Worm (Caenorhabditis elegans) whole organism, L1 larva: ENCODE data around the gene unc-80.
A peak's percentile ranks its signal among the peaks of the same experiment; 100 is the strongest.

Experiments used
- C04F5.9 ChIP-seq: sonication (generic microtip); optimal IDR thresholded peaks from 2 replicates; lab custom pipeline; 2016; ENCODE audit warnings: missing genetic modification characterization, missing compliant biosample characterization
- C34B4.2 ChIP-seq: sonication (generic microtip); optimal IDR thresholded peaks from 2 replicates; lab custom pipeline; 2017; ENCODE audit warnings: mild to moderate bottlenecking, missing genetic modification characterization, missing compliant biosample characterization
- F16B12.6 ChIP-seq: fragments of 150-350 bp; optimal IDR thresholded peaks from 2 replicates; lab custom pipeline; 2014; ENCODE audit warnings: missing biosample characterization, missing genetic modification characterization
- Y116A8C.19 ChIP-seq: sonication (generic microtip); optimal IDR thresholded peaks from 2 replicates; lab custom pipeline; 2016; ENCODE audit warnings: missing compliant biosample characterization, missing genetic modification characterization, borderline replicate concordance
- aha-1 ChIP-seq: fragments of 150-350 bp; optimal IDR thresholded peaks from 2 replicates; lab custom pipeline; 2014; ENCODE audit warnings: missing biosample characterization, missing genetic modification characterization
- aly-2 ChIP-seq: fragments of 150-350 bp; optimal IDR thresholded peaks from 2 replicates; lab custom pipeline; 2014; ENCODE audit warnings: missing biosample characterization, missing genetic modification characterization
- dpl-1 ChIP-seq, 3 experiments: fragments of 150-350 bp in 2 of 3; sonication (generic microtip) in 1 of 3; optimal IDR thresholded peaks; 2 replicates each; lab custom pipeline; 2014 to 2017; ENCODE audit warnings: missing biosample characterization in 3 of 3, missing genetic modification characterization in 3 of 3, missing genetic modification reagents in 3 of 3
- dsc-1 ChIP-seq: sonication (generic microtip); optimal IDR thresholded peaks from 2 replicates; lab custom pipeline; 2016; ENCODE audit warnings: mild to moderate bottlenecking, missing genetic modification characterization, missing compliant biosample characterization
- efl-1 ChIP-seq, 4 experiments: fragments of 150-350 bp; optimal IDR thresholded peaks in 3 of 4; peaks in 1 of 4; 1 replicate in 1 of 4; 2 replicates in 3 of 4; lab custom pipeline; 2014; ENCODE audit warnings: missing biosample characterization in 2 of 4, missing genetic modification characterization in 2 of 4, missing genetic modification reagents in 2 of 4
- efl-3 ChIP-seq: fragments of 200-800 bp; sonication (Bioruptor generic); optimal IDR thresholded peaks from 2 replicates; lab custom pipeline; 2018; ENCODE audit warnings: mild to moderate bottlenecking, missing genetic modification characterization, missing compliant biosample characterization
- egl-27 ChIP-seq, 2 experiments: fragments of 150-350 bp in 1 of 2; sonication (generic microtip); optimal IDR thresholded peaks; 3 replicates each; lab custom pipeline; 2017 to 2018; ENCODE audit warnings: missing biosample characterization in 2 of 2, missing genetic modification characterization in 2 of 2, missing genetic modification reagents in 2 of 2
- elt-2 ChIP-seq: sonication (generic microtip); optimal IDR thresholded peaks from 2 replicates; lab custom pipeline; 2016; ENCODE audit warnings: missing genetic modification characterization, mild to moderate bottlenecking, inconsistent platforms, missing compliant biosample characterization, missing genetic modification reagents
- elt-3 ChIP-seq, 6 experiments: fragments of 150-350 bp in 1 of 6; sonication (generic microtip); optimal IDR thresholded peaks; 2 replicates each; lab custom pipeline; 2017 to 2018; ENCODE audit warnings: missing biosample characterization in 6 of 6, missing genetic modification characterization in 6 of 6, inconsistent platforms in 1 of 6
- ets-5 ChIP-seq: fragments of 200-800 bp; sonication (Bioruptor generic); IDR thresholded peaks from 2 replicates; pipeline ENCODE4 v1.3.6; 2022; ENCODE audit warnings: missing genetic modification characterization, missing compliant biosample characterization
- fkh-10 ChIP-seq: sonication (generic microtip); optimal IDR thresholded peaks from 2 replicates; lab custom pipeline; 2017; ENCODE audit warnings: missing biosample characterization, missing genetic modification reagents, missing genetic modification characterization
- hpl-2 ChIP-seq: fragments of 150-350 bp; optimal IDR thresholded peaks from 2 replicates; lab custom pipeline; 2014; ENCODE audit warnings: missing biosample characterization, missing genetic modification reagents, missing genetic modification characterization
- irx-1 ChIP-seq: sonication (generic microtip); optimal IDR thresholded peaks from 2 replicates; lab custom pipeline; 2016; ENCODE audit warnings: missing genetic modification characterization, missing compliant biosample characterization
- jun-1 ChIP-seq: fragments of 150-350 bp; optimal IDR thresholded peaks from 2 replicates; lab custom pipeline; 2014; ENCODE audit warnings: missing biosample characterization, missing genetic modification reagents, missing genetic modification characterization
- lin-13 ChIP-seq: fragments of 150-350 bp; optimal IDR thresholded peaks from 2 replicates; lab custom pipeline; 2014; ENCODE audit warnings: missing biosample characterization, missing genetic modification reagents, missing genetic modification characterization
- lin-14 ChIP-seq: fragments of 200-800 bp; sonication (Bioruptor generic); optimal IDR thresholded peaks from 2 replicates; lab custom pipeline; 2018; ENCODE audit warnings: mild to moderate bottlenecking, missing genetic modification characterization, moderate library complexity, missing compliant biosample characterization
- lin-15B ChIP-seq: fragments of 150-350 bp; sonication (generic microtip); optimal IDR thresholded peaks from 3 replicates; lab custom pipeline; 2014; ENCODE audit warnings: missing biosample characterization, missing genetic modification characterization
- lin-35 ChIP-seq, 2 experiments: fragments of 150-350 bp; optimal IDR thresholded peaks; 2 replicates each; lab custom pipeline; 2014; ENCODE audit warnings: missing biosample characterization in 2 of 2, missing genetic modification characterization in 2 of 2, missing genetic modification reagents in 2 of 2
- lsy-2 ChIP-seq, 2 experiments: fragments of 150-350 bp; optimal IDR thresholded peaks; 2 replicates each; lab custom pipeline; 2014; ENCODE audit warnings: missing biosample characterization in 2 of 2, missing genetic modification characterization in 2 of 2
- mab-9 ChIP-seq: fragments of 200-800 bp; sonication (Bioruptor generic); IDR thresholded peaks from 2 replicates; pipeline ENCODE4 v1.3.6; 2022; ENCODE audit warnings: missing genetic modification reagents, missing genetic modification characterization, missing compliant biosample characterization
- mdl-1 ChIP-seq, 2 experiments: fragments of 150-350 bp; optimal IDR thresholded peaks; 2 replicates each; lab custom pipeline; 2014 to 2017; ENCODE audit warnings: missing biosample characterization in 2 of 2, missing genetic modification characterization in 2 of 2, inconsistent platforms in 1 of 2
- mef-2 ChIP-seq: fragments of 150-350 bp; optimal IDR thresholded peaks from 2 replicates; lab custom pipeline; 2014; ENCODE audit warnings: missing biosample characterization, missing genetic modification characterization
- mep-1 ChIP-seq: fragments of 150-350 bp; optimal IDR thresholded peaks from 2 replicates; lab custom pipeline; 2014; ENCODE audit warnings: missing biosample characterization, missing genetic modification characterization
- nhr-11 ChIP-seq: fragments of 150-350 bp; optimal IDR thresholded peaks from 2 replicates; lab custom pipeline; 2014; ENCODE audit warnings: missing biosample characterization, missing genetic modification characterization
- nhr-20 ChIP-seq: sonication (generic microtip); optimal IDR thresholded peaks from 2 replicates; lab custom pipeline; 2016; ENCODE audit warnings: mild to moderate bottlenecking, missing genetic modification characterization, missing compliant biosample characterization
- nhr-237 ChIP-seq: fragments of 150-350 bp; optimal IDR thresholded peaks from 2 replicates; lab custom pipeline; 2014; ENCODE audit warnings: missing biosample characterization, missing genetic modification characterization
- nhr-28 ChIP-seq: fragments of 150-350 bp; optimal IDR thresholded peaks from 2 replicates; lab custom pipeline; 2014; ENCODE audit warnings: missing biosample characterization, missing genetic modification characterization
- nhr-71 ChIP-seq: sonication (generic microtip); optimal IDR thresholded peaks from 2 replicates; lab custom pipeline; 2016; ENCODE audit warnings: mild to moderate bottlenecking, missing genetic modification characterization, moderate library complexity, missing compliant biosample characterization
- nhr-76 ChIP-seq: sonication (generic microtip); optimal IDR thresholded peaks from 2 replicates; lab custom pipeline; 2017; ENCODE audit warnings: missing biosample characterization, missing genetic modification characterization
- nhr-77 ChIP-seq: fragments of 150-350 bp; optimal IDR thresholded peaks from 2 replicates; lab custom pipeline; 2014; ENCODE audit warnings: missing biosample characterization, missing genetic modification characterization
- nhr-84 ChIP-seq: sonication (generic microtip); optimal IDR thresholded peaks from 2 replicates; lab custom pipeline; 2017; ENCODE audit warnings: missing biosample characterization, missing genetic modification characterization
- nhr-85 ChIP-seq: sonication (generic microtip); peaks from one replicate; lab custom pipeline; 2016; ENCODE audit warnings: missing genetic modification characterization, inconsistent platforms, missing compliant biosample characterization
- pax-3 ChIP-seq: fragments of 200-800 bp; sonication (Bioruptor generic); optimal IDR thresholded peaks from 2 replicates; lab custom pipeline; 2018; ENCODE audit warnings: mild to moderate bottlenecking, missing genetic modification characterization, moderate library complexity, missing compliant biosample characterization
- skn-1 ChIP-seq: fragments of 150-350 bp; optimal IDR thresholded peaks from 2 replicates; lab custom pipeline; 2014; ENCODE audit warnings: missing biosample characterization, missing genetic modification characterization
- snu-23 ChIP-seq: sonication (generic microtip); optimal IDR thresholded peaks from 2 replicates; lab custom pipeline; 2016; ENCODE audit warnings: missing genetic modification characterization, missing compliant biosample characterization
- sox-4 ChIP-seq: sonication (generic microtip); optimal IDR thresholded peaks from 2 replicates; lab custom pipeline; 2016; ENCODE audit warnings: missing genetic modification characterization, missing compliant biosample characterization
- sup-37 ChIP-seq: fragments of 200-800 bp; sonication (Bioruptor generic); optimal IDR thresholded peaks from 2 replicates; lab custom pipeline; 2018; ENCODE audit warnings: mild to moderate bottlenecking, missing genetic modification characterization, missing compliant biosample characterization
- tbx-2 ChIP-seq: sonication (generic microtip); optimal IDR thresholded peaks from 2 replicates; lab custom pipeline; 2016; ENCODE audit warnings: missing genetic modification characterization, missing compliant biosample characterization
- tlp-1 ChIP-seq: fragments of 150-350 bp; optimal IDR thresholded peaks from 2 replicates; lab custom pipeline; 2014; ENCODE audit warnings: missing biosample characterization, missing genetic modification characterization
- xbp-1 ChIP-seq: sonication (generic microtip); optimal IDR thresholded peaks from 2 replicates; lab custom pipeline; 2016; ENCODE audit warnings: missing genetic modification characterization, missing compliant biosample characterization
- zip-4 ChIP-seq: fragments of 200-800 bp; sonication (Bioruptor generic); optimal IDR thresholded peaks from 2 replicates; lab custom pipeline; 2018; ENCODE audit warnings: mild to moderate bottlenecking, missing genetic modification characterization, moderate library complexity, missing compliant biosample characterization
- ztf-11 ChIP-seq, 2 experiments: sonication (generic microtip); optimal IDR thresholded peaks; 2 replicates each; lab custom pipeline; 2016 to 2017; ENCODE audit warnings: missing genetic modification characterization in 2 of 2, missing biosample characterization in 1 of 2, missing compliant biosample characterization in 1 of 2
- ztf-4 ChIP-seq: fragments of 150-350 bp; optimal IDR thresholded peaks from 2 replicates; lab custom pipeline; 2014; ENCODE audit warnings: missing biosample characterization, missing genetic modification characterization

Gene unc-80

DNA sequence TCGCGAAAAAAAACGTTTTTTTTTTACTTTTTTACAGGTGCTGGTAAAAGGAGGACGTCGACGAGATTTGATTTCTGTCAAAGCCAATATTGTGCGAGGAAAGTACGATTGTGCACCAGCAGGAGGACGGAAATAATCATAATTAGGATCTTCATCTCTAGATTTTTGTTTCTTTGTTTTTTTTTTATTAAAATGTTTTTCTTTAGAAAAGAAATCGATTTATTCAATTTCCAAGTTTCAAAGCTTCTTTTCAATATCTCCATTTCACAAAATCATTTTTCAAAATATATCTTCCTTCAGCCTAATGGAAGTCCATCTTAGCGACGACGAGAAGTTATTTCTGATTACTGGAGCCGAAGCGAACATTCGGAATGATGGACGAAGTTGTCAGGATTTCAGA lies 40.8 kb upstream of the unc-80 start, which contains the start of gene exos-7:
TSS of gene exos-7 (plus strand) at position 301 of the 400 bp plus-strand sequence.
- TF ChIP-seq nhr-77 (tag; lab: Kevin White, UChicago) (no peak), nhr-85 (peak; percentile 51)
- TF ChIP-seq, all 84 proteins: peak for 1

ce11 chrV:20841484-20841883 lies 37.9 kb upstream of the unc-80 start:
- no peak for TF ChIP-seq fkh-10 (GFP tag; lab: Kevin White, UChicago)
- TF ChIP-seq nhr-237 (tag; lab: Kevin White, UChicago) = no peak
- TF ChIP-seq snu-23 = no peak
- no peak for TF ChIP-seq pax-3 (tag; lab: Kevin White, UChicago)
- TF ChIP-seq lin-35 (GFP tag; optimal IDR thresholded peaks at IDR 0.05; lab: Kevin White, UChicago) = no peak
- TF ChIP-seq egl-27 (tag; optimal IDR thresholded peaks at IDR 0.05; lab: Kevin White, UChicago) = no peak
- no peak for TF ChIP-seq jun-1 (tag; lab: Kevin White, UChicago)
- no peak for TF ChIP-seq efl-1 (optimal IDR thresholded peaks at IDR 0.05; lab: Kevin White, UChicago)
- TF ChIP-seq efl-1 (GFP tag; optimal IDR thresholded peaks at IDR 0.05 in 1 of 2; lab: Kevin White, UChicago) = no peak
- TF ChIP-seq ets-5 (GFP tag; lab: Robert Waterston, UW) = no peak
- TF ChIP-seq lin-13 (GFP tag; lab: Kevin White, UChicago) = no peak
- TF ChIP-seq nhr-84 (tag; lab: Kevin White, UChicago) = no peak
- no peak for TF ChIP-seq irx-1 (tag; lab: Kevin White, UChicago)
- no peak for TF ChIP-seq dsc-1 (tag; lab: Kevin White, UChicago)
- TF ChIP-seq ztf-11 (tag; optimal IDR thresholded peaks at IDR 0.05; lab: Kevin White, UChicago) = no peak

DNA sequence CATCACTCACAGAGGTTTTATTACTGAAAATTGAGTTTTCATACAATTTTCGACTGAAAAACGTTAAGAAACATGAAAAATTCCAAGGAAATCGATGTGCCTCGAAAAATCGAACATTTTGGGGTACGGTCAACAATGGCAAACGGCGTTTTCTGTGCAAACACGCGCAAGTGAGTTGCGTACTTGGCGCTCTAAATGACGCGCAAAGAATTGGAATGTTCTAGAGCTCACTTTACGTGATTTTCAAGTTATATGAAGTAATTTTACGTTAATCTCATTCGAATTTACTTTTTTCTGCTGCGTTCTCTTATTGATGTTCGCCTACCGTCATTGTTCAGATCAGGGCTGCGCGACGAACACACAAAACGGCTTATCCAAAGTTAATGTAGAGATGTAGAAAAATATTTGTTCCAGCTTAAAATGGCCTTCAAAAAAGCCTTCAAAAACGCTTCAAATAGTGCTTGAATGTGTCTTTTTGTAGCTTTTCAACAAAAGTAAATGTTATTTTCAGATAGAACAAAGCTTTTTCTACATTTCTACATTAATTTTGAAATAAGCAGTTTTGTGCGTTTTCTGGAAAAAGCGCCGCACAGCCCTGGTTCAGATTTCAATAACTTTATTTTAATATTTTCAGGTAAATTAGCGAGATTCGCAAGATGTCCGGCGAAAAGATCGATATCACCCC lies 33.7 kb upstream of the unc-80 start, which contains the start of the genes F31D4.2 and fkb-6:
TSS of gene F31D4.2 (minus strand) at position 23 of the 685 bp plus-strand sequence.
TSS of gene fkb-6 (plus strand) at position 635 of the 685 bp plus-strand sequence.
- TF ChIP-seq hpl-2 = no peak
- peak; percentile 8 for TF ChIP-seq elt-2 (tag; lab: Kevin White, UChicago)
- TF ChIP-seq jun-1 (tag; lab: Kevin White, UChicago) = peak; percentile 81
- peak; percentile 50 to 71 (median 70) for TF ChIP-seq dpl-1 (GFP tag; optimal IDR thresholded peaks at IDR 0.05; lab: Kevin White, UChicago)
- TF ChIP-seq nhr-28 (tag; lab: Kevin White, UChicago) = no peak
- no peak for TF ChIP-seq skn-1 (tag; lab: Kevin White, UChicago)
- no peak for TF ChIP-seq sup-37
- peak; percentile 85 for TF ChIP-seq nhr-20 (tag; lab: Kevin White, UChicago)
- TF ChIP-seq mdl-1 (tag; optimal IDR thresholded peaks at IDR 0.05; lab: Kevin White, UChicago) = peak in 1 of 2 experiments; percentile 66
- TF ChIP-seq snu-23 = peak; percentile 94
- no peak for TF ChIP-seq tlp-1 (tag; lab: Kevin White, UChicago)
- peak; percentile 66 for TF ChIP-seq lin-13 (GFP tag; lab: Kevin White, UChicago)
- TF ChIP-seq sox-4 = no peak
- no peak for TF ChIP-seq C04F5.9 (tag; lab: Kevin White, UChicago)
- TF ChIP-seq Y116A8C.19 = no peak
- peak; percentile 51 for TF ChIP-seq ztf-4
- peak; percentile 35 for TF ChIP-seq aha-1 (tag; lab: Kevin White, UChicago)
- TF ChIP-seq nhr-11 (tag; lab: Kevin White, UChicago) = no peak
- peak in 2 of 6 experiments; percentile 34 to 35 for TF ChIP-seq elt-3 (tag; optimal IDR thresholded peaks at IDR 0.05; lab: Kevin White, UChicago)
- peak; percentile 57; the same call in 1 of the 2 replicates for TF ChIP-seq mab-9 (GFP tag; lab: Robert Waterston, UW)
- peak; percentile 25 for TF ChIP-seq lin-15B (tag; lab: Kevin White, UChicago)
- no peak for TF ChIP-seq efl-3 (GFP tag; lab: Kevin White, UChicago)
- no peak for TF ChIP-seq lin-14 (GFP tag; lab: Kevin White, UChicago)
- peak; percentile 76 for TF ChIP-seq xbp-1 (tag; lab: Kevin White, UChicago)
- peak; percentile 96 to 99 for TF ChIP-seq lsy-2 (tag; optimal IDR thresholded peaks at IDR 0.05; lab: Kevin White, UChicago)
- TF ChIP-seq aly-2 = no peak
- peak; percentile 89 for TF ChIP-seq nhr-71 (tag; lab: Kevin White, UChicago)
- TF ChIP-seq ztf-11 (tag; optimal IDR thresholded peaks at IDR 0.05; lab: Kevin White, UChicago) = peak in 1 of 2 experiments; percentile 35
- no peak for TF ChIP-seq nhr-76
- TF ChIP-seq tbx-2 (tag; lab: Kevin White, UChicago) = peak; percentile 78
- no peak for TF ChIP-seq egl-27 (tag; optimal IDR thresholded peaks at IDR 0.05; lab: Kevin White, UChicago)
- TF ChIP-seq C34B4.2 (tag; lab: Kevin White, UChicago) = no peak
- TF ChIP-seq F16B12.6 (tag; lab: Kevin White, UChicago) = peak; percentile 98
- TF ChIP-seq zip-4 (GFP tag; lab: Kevin White, UChicago) = peak; percentile 52
- peak; percentile 77 for TF ChIP-seq dsc-1 (tag; lab: Kevin White, UChicago)
- peak; percentile 87 for TF ChIP-seq mep-1 (tag; lab: Kevin White, UChicago)
- no peak for TF ChIP-seq mef-2 (tag; lab: Kevin White, UChicago)
